Worm (Caenorhabditis elegans) whole organism, L4/young adult: Measurements from ENCODE around the gene F21D12.2.

Source experiments
- dao-5 ChIP-seq: sonication (generic microtip); optimal IDR thresholded peaks from 2 replicates; lab custom pipeline; 2016; ENCODE audit warnings: missing genotype, missing genetic modification characterization, moderate library complexity, missing compliant biosample characterization
- him-1 ChIP-seq: sonication (generic microtip); optimal IDR thresholded peaks from 2 replicates; lab custom pipeline; 2016; ENCODE audit warnings: missing genotype, missing genetic modification reagents, missing genetic modification characterization, missing compliant biosample characterization

ce11 chrII:7310023-7310422 is 7.5 kb upstream of the F21D12.2 start, which contains the start of the genes F45E12.5 and cnep-1:
- TF ChIP-seq him-1 (no peak), dao-5 (no peak)
